Fruit fly (Drosophila melanogaster) whole organism, embryonic: ENCODE data around the gene CG13631.

ENCODE experiments used
- Bdp1 ChIP-seq: fragments of 200-800 bp; sonication (Bioruptor generic); optimal IDR thresholded peaks from 3 replicates; lab custom pipeline; 2016; ENCODE audit warnings: missing biosample characterization, missing genetic modification characterization
- Bteb2 ChIP-seq: fragments of 200-800 bp; sonication (Bioruptor generic); optimal IDR thresholded peaks from 2 replicates; lab custom pipeline; 2016; ENCODE audit warnings: missing biosample characterization, missing genetic modification characterization
- CG10147 ChIP-seq: fragments of 200-800 bp; sonication (Bioruptor generic); optimal IDR thresholded peaks from 2 replicates; lab custom pipeline; 2019; ENCODE audit warnings: missing biosample characterization, mild to moderate bottlenecking, missing genetic modification characterization, moderate library complexity
- CG1024 ChIP-seq: fragments of 200-800 bp; sonication (Bioruptor generic); IDR thresholded peaks from 2 replicates; pipeline ENCODE4 v1.3.6; 2022; ENCODE audit warnings: missing biosample characterization, missing genetic modification characterization
- CG11696 ChIP-seq: fragments of 200-800 bp; sonication (Bioruptor generic); IDR thresholded peaks from 2 replicates; pipeline ENCODE4 v1.3.6; 2022; ENCODE audit warnings: missing biosample characterization, missing genetic modification characterization
- CG11723 ChIP-seq: fragments of 200-800 bp; sonication (Bioruptor generic); optimal IDR thresholded peaks from 2 replicates; lab custom pipeline; 2017; ENCODE audit warnings: missing biosample characterization, mild to moderate bottlenecking, missing genetic modification characterization
- CG12744 ChIP-seq: fragments of 200-800 bp; sonication (Bioruptor generic); optimal IDR thresholded peaks from 2 replicates; lab custom pipeline; 2016; ENCODE audit warnings: missing biosample characterization, missing genetic modification characterization
- CG13624 ChIP-seq: fragments of 200-800 bp; sonication (Bioruptor generic); optimal IDR thresholded peaks from 2 replicates; lab custom pipeline; 2016; ENCODE audit warnings: missing biosample characterization, missing genetic modification characterization
- CG16815 ChIP-seq: fragments of 200-800 bp; sonication (Bioruptor generic); optimal IDR thresholded peaks from 3 replicates; lab custom pipeline; 2017; ENCODE audit warnings: missing biosample characterization, mild to moderate bottlenecking, missing genetic modification characterization
- CG17359 ChIP-seq: fragments of 200-800 bp; sonication (Bioruptor generic); optimal IDR thresholded peaks from 3 replicates; lab custom pipeline; 2018; ENCODE audit warnings: missing biosample characterization, mild to moderate bottlenecking, missing genetic modification characterization, moderate library complexity
- CG31224 ChIP-seq: fragments of 200-800 bp; sonication (Bioruptor generic); IDR thresholded peaks from 2 replicates; pipeline ENCODE4 v1.3.6; 2022; ENCODE audit warnings: missing biosample characterization, missing genetic modification characterization
- CG4424 ChIP-seq: fragments of 200-800 bp; sonication (Bioruptor generic); optimal IDR thresholded peaks from 3 replicates; lab custom pipeline; 2016; ENCODE audit warnings: missing biosample characterization, missing genetic modification characterization
- CG6654 ChIP-seq: fragments of 200-800 bp; sonication (Bioruptor generic); optimal IDR thresholded peaks from 2 replicates; lab custom pipeline; 2017; ENCODE audit warnings: missing biosample characterization, mild to moderate bottlenecking, missing genetic modification characterization
- CG7839 ChIP-seq: fragments of 200-800 bp; sonication (Bioruptor generic); optimal IDR thresholded peaks from 3 replicates; lab custom pipeline; 2018; ENCODE audit warnings: missing biosample characterization, mild to moderate bottlenecking, missing genetic modification characterization, moderate library complexity
- CG7987 ChIP-seq: fragments of 200-800 bp; sonication (Bioruptor generic); optimal IDR thresholded peaks from 2 replicates; lab custom pipeline; 2018; ENCODE audit warnings: missing biosample characterization, mild to moderate bottlenecking, missing genetic modification characterization, moderate library complexity
- CG8765 ChIP-seq: fragments of 200-800 bp; sonication (Bioruptor generic); IDR thresholded peaks from 2 replicates; pipeline ENCODE4 v1.3.6; 2022; ENCODE audit warnings: missing biosample characterization, missing genetic modification characterization
- Camta ChIP-seq: fragments of 200-800 bp; sonication (Bioruptor generic); optimal IDR thresholded peaks from 2 replicates; lab custom pipeline; 2016; ENCODE audit warnings: missing biosample characterization, missing genetic modification characterization
- D19A ChIP-seq: fragments of 200-800 bp; optimal IDR thresholded peaks from 3 replicates; lab custom pipeline; 2019; ENCODE audit warnings: missing biosample characterization, mild to moderate bottlenecking, missing genetic modification characterization, moderate library complexity
- Dek ChIP-seq: fragments of 200-800 bp; sonication (Bioruptor generic); optimal IDR thresholded peaks from 3 replicates; lab custom pipeline; 2019; ENCODE audit warnings: missing biosample characterization, mild to moderate bottlenecking, missing genetic modification characterization, moderate library complexity
- Doc3 ChIP-seq: fragments of 200-800 bp; sonication (Bioruptor generic); IDR thresholded peaks from 3 replicates; pipeline ENCODE4 v1.3.6; 2022; ENCODE audit warnings: missing biosample characterization, missing genetic modification characterization; ENCODE audit not compliant: partially characterized antibody
- H15 ChIP-seq: fragments of 200-800 bp; sonication (Bioruptor generic); IDR thresholded peaks from 3 replicates; pipeline ENCODE4 v1.3.6; 2022; ENCODE audit warnings: missing biosample characterization, missing genetic modification characterization
- H2.0 ChIP-seq: fragments of 200-800 bp; sonication (Bioruptor generic); IDR thresholded peaks from 2 replicates; pipeline ENCODE4 v1.3.6; 2022; ENCODE audit warnings: missing biosample characterization, missing genetic modification characterization
- Hr51 ChIP-seq, 2 experiments: fragments of 200-800 bp; sonication (Bioruptor generic); optimal IDR thresholded peaks; 2 replicates in 1 of 2; 3 replicates in 1 of 2; lab custom pipeline; 2016 to 2018; ENCODE audit warnings: missing biosample characterization in 2 of 2, missing genetic modification characterization in 2 of 2, mild to moderate bottlenecking in 1 of 2, moderate library complexity in 1 of 2
- Meics ChIP-seq: fragments of 200-800 bp; sonication (Bioruptor generic); optimal IDR thresholded peaks from 2 replicates; lab custom pipeline; 2017; ENCODE audit warnings: missing biosample characterization, mild to moderate bottlenecking, missing genetic modification characterization
- Oli ChIP-seq: fragments of 200-800 bp; sonication (Bioruptor generic); optimal IDR thresholded peaks from 2 replicates; lab custom pipeline; 2018; ENCODE audit warnings: missing biosample characterization, mild to moderate bottlenecking, missing genetic modification characterization, moderate library complexity
- Ssrp ChIP-seq: fragments of 200-800 bp; sonication (Bioruptor generic); optimal IDR thresholded peaks from 2 replicates; lab custom pipeline; 2018; ENCODE audit warnings: missing biosample characterization, mild to moderate bottlenecking, missing genetic modification characterization, moderate library complexity
- Tbp ChIP-seq: fragments of >200 bp; optimal IDR thresholded peaks from 2 replicates; lab custom pipeline; 2018; ENCODE audit warnings: missing biosample characterization, missing genetic modification characterization
- Xrp1 ChIP-seq: fragments of 200-800 bp; sonication (Bioruptor generic); IDR thresholded peaks from 2 replicates; pipeline ENCODE4 v1.3.6; 2022; ENCODE audit warnings: missing biosample characterization, missing genetic modification characterization
- ac ChIP-seq: fragments of 200-800 bp; sonication (Bioruptor generic); optimal IDR thresholded peaks from 3 replicates; lab custom pipeline; 2017; ENCODE audit warnings: missing biosample characterization, mild to moderate bottlenecking, missing genetic modification characterization
- aop ChIP-seq: fragments of 200-800 bp; sonication (Bioruptor generic); IDR thresholded peaks from 2 replicates; pipeline ENCODE4 v1.3.6; 2022; ENCODE audit warnings: missing biosample characterization, missing genetic modification characterization
- ato ChIP-seq: fragments of 200-800 bp; sonication (Bioruptor generic); IDR thresholded peaks from 2 replicates; pipeline ENCODE4 v1.3.6; 2022; ENCODE audit warnings: missing biosample characterization, missing genetic modification characterization; ENCODE audit not compliant: partially characterized antibody
- bab2 ChIP-seq: fragments of 200-800 bp; sonication (Bioruptor generic); optimal IDR thresholded peaks from 2 replicates; lab custom pipeline; 2016; ENCODE audit warnings: missing biosample characterization, missing genetic modification characterization
- btn ChIP-seq: fragments of 200-800 bp; sonication (Bioruptor generic); optimal IDR thresholded peaks from 2 replicates; lab custom pipeline; 2016; ENCODE audit warnings: missing biosample characterization, missing genetic modification characterization
- cato ChIP-seq: fragments of 200-800 bp; sonication (Bioruptor generic); optimal IDR thresholded peaks from 2 replicates; lab custom pipeline; 2016; ENCODE audit warnings: missing biosample characterization, missing genetic modification characterization, borderline replicate concordance
- dati ChIP-seq: fragments of 200-800 bp; sonication (Bioruptor generic); IDR thresholded peaks from 2 replicates; pipeline ENCODE4 v1.3.6; 2022; ENCODE audit warnings: missing biosample characterization, missing genetic modification characterization
- disco-r ChIP-seq: fragments of 200-800 bp; sonication (Bioruptor generic); optimal IDR thresholded peaks from 2 replicates; lab custom pipeline; 2016; ENCODE audit warnings: missing biosample characterization, missing genetic modification characterization
- dmrt99B ChIP-seq: fragments of 200-800 bp; sonication (Bioruptor generic); optimal IDR thresholded peaks from 2 replicates; lab custom pipeline; 2018; ENCODE audit warnings: missing biosample characterization, mild to moderate bottlenecking, missing genetic modification characterization, moderate library complexity
- gcm ChIP-seq: fragments of 200-800 bp; sonication (Bioruptor generic); optimal IDR thresholded peaks from 2 replicates; lab custom pipeline; 2019; ENCODE audit warnings: missing biosample characterization, mild to moderate bottlenecking, missing genetic modification characterization, moderate library complexity
- gt ChIP-seq: fragments of 200-800 bp; sonication (Bioruptor generic); IDR thresholded peaks from 2 replicates; pipeline ENCODE4 v1.3.6; 2022; ENCODE audit warnings: missing biosample characterization, missing genetic modification characterization
- jigr1 ChIP-seq: fragments of 200-800 bp; sonication (Bioruptor generic); IDR thresholded peaks from 3 replicates; pipeline ENCODE4 v1.3.6; 2022; ENCODE audit warnings: missing biosample characterization, missing genetic modification characterization
- mam ChIP-seq: fragments of 200-800 bp; sonication (Bioruptor generic); optimal IDR thresholded peaks from 3 replicates; lab custom pipeline; 2016; ENCODE audit warnings: missing biosample characterization, missing genetic modification characterization
- mld ChIP-seq: fragments of 200-800 bp; sonication (Bioruptor generic); IDR thresholded peaks from 3 replicates; pipeline ENCODE4 v1.3.6; 2022; ENCODE audit warnings: missing biosample characterization, missing genetic modification characterization; ENCODE audit not compliant: partially characterized antibody
- oc ChIP-seq: fragments of 200-800 bp; sonication (Bioruptor generic); optimal IDR thresholded peaks from 2 replicates; lab custom pipeline; 2018; ENCODE audit warnings: missing biosample characterization, mild to moderate bottlenecking, missing genetic modification characterization, moderate library complexity
- pb ChIP-seq: fragments of 200-800 bp; sonication (Bioruptor generic); optimal IDR thresholded peaks from 3 replicates; lab custom pipeline; 2016; ENCODE audit warnings: missing biosample characterization, missing genetic modification characterization
- pum ChIP-seq: fragments of 200-800 bp; sonication (Bioruptor generic); optimal IDR thresholded peaks from 2 replicates; lab custom pipeline; 2016; ENCODE audit warnings: missing biosample characterization, missing genetic modification characterization
- pzg ChIP-seq: fragments of 200-800 bp; sonication (Bioruptor generic); optimal IDR thresholded peaks from 3 replicates; lab custom pipeline; 2018; ENCODE audit warnings: missing biosample characterization, mild to moderate bottlenecking, missing genetic modification characterization, moderate library complexity
- sim ChIP-seq: fragments of 200-800 bp; sonication (Bioruptor generic); IDR thresholded peaks from 2 replicates; pipeline ENCODE4 v1.3.6; 2022; ENCODE audit warnings: missing biosample characterization, missing genetic modification characterization
- sqz ChIP-seq: fragments of 200-800 bp; sonication (Bioruptor generic); optimal IDR thresholded peaks from 3 replicates; lab custom pipeline; 2018; ENCODE audit warnings: missing biosample characterization, mild to moderate bottlenecking, missing genetic modification characterization
- stwl ChIP-seq: fragments of 200-800 bp; sonication (Bioruptor generic); optimal IDR thresholded peaks from 3 replicates; lab custom pipeline; 2018; ENCODE audit warnings: missing biosample characterization, mild to moderate bottlenecking, missing genetic modification characterization, moderate library complexity
- tgo ChIP-seq: fragments of 200-800 bp; sonication (Bioruptor generic); IDR thresholded peaks from 3 replicates; pipeline ENCODE4 v1.3.6; 2022; ENCODE audit warnings: missing biosample characterization, missing genetic modification characterization
- tio ChIP-seq: fragments of 200-800 bp; sonication (Bioruptor generic); optimal IDR thresholded peaks from 2 replicates; lab custom pipeline; 2017; ENCODE audit warnings: missing biosample characterization, missing genetic modification characterization, inconsistent platforms

CG13631 gene

DNA sequence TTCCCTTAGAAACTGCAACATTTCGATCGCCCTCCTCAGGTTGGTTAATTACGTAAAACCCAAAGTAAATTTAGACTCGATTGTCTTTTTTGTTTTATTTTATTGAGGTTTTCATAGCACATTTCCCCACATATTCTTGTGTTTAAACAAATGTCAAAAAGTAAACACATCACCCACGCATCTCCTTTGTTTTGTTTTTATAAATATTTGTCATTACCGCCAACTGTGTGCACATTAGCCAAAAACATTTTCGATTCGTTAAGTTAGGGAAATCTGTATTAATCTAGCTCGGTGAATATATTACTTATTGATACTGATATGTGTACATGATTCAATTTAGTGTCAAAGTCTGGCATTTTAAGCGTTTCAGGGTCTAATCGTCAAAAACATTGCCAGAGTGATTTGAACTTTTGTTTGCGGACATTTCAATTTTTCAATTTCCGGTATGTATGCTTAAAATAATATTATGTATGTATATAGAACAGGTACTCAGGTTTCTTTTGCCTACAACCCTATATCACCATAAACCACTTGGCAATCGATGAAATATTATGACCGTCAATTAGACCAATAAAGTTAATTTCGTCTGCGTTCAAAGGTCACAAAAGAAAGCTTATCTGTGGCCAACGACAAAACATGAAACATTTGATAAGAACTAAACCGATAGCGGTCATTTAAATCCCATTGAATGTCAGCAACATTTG is 40.6 kb downstream of the CG13631 start (continued):
- no peak for TF ChIP-seq gt (GFP tag; lab: Robert Waterston, UW)
- peak; percentile 39 for TF ChIP-seq CG10147 (GFP tag; lab: Kevin White, UChicago)
- TF ChIP-seq aop (GFP tag; lab: Robert Waterston, UW) = no peak
- no peak; the same call in 1 of the 2 replicates for TF ChIP-seq Xrp1 (GFP tag; lab: Robert Waterston, UW)
- no peak for TF ChIP-seq CG1024
- TF ChIP-seq Oli = no peak
- no peak for TF ChIP-seq Hr51 (GFP tag; optimal IDR thresholded peaks at IDR 0.05; lab: Kevin White, UChicago)
- TF ChIP-seq pzg (GFP tag; lab: Kevin White, UChicago) = no peak
- TF ChIP-seq dati (GFP tag; lab: Robert Waterston, UW) = no peak
- no peak for TF ChIP-seq D19A (tag; lab: Kevin White, UChicago)
- no peak for TF ChIP-seq CG16815 (GFP tag; lab: Kevin White, UChicago)
- no peak for TF ChIP-seq CG11723 (GFP tag; lab: Kevin White, UChicago)
- no peak for TF ChIP-seq jigr1 (GFP tag; lab: Robert Waterston, UW)
- TF ChIP-seq btn (GFP tag; lab: Kevin White, UChicago) = no peak
- TF ChIP-seq Dek = peak; percentile 16
- TF ChIP-seq cato = no peak
- no peak for TF ChIP-seq CG11696 (GFP tag; lab: Robert Waterston, UW)
- no peak for TF ChIP-seq tio
- peak; percentile 19 for TF ChIP-seq Camta (GFP tag; lab: Kevin White, UChicago)
- no peak for TF ChIP-seq pum (GFP tag; lab: Kevin White, UChicago)
- TF ChIP-seq tgo = no peak
- no peak for TF ChIP-seq Bteb2 (GFP tag; lab: Kevin White, UChicago)
- no peak for TF ChIP-seq pb (GFP tag; lab: Kevin White, UChicago)
- TF ChIP-seq gcm (GFP tag; lab: Kevin White, UChicago) = peak; percentile 44
- TF ChIP-seq stwl (tag; lab: Kevin White, UChicago) = no peak
- no peak for TF ChIP-seq H2.0 (GFP tag; lab: Robert Waterston, UW)
- no peak for TF ChIP-seq bab2
- TF ChIP-seq ac (GFP tag; lab: Kevin White, UChicago) = no peak
- no peak for TF ChIP-seq CG7839 (tag; lab: Kevin White, UChicago)
- no peak for TF ChIP-seq sqz
- TF ChIP-seq mld (GFP tag; lab: Robert Waterston, UW) = no peak
- no peak for TF ChIP-seq Ssrp
- peak; percentile 65 for TF ChIP-seq CG17359 (tag; lab: Kevin White, UChicago)
- TF ChIP-seq CG4424 (GFP tag; lab: Kevin White, UChicago) = no peak
- no peak for TF ChIP-seq CG13624
- no peak for TF ChIP-seq Tbp
- no peak for TF ChIP-seq CG6654 (GFP tag; lab: Kevin White, UChicago)
- TF ChIP-seq CG8765 (GFP tag; lab: Robert Waterston, UW) = no peak
- no peak for TF ChIP-seq Doc3 (GFP tag; lab: Robert Waterston, UW)
- TF ChIP-seq Meics (GFP tag; lab: Kevin White, UChicago) = no peak
- no peak for TF ChIP-seq disco-r (GFP tag; lab: Kevin White, UChicago)
- no peak for TF ChIP-seq CG31224 (GFP tag; lab: Robert Waterston, UW)
- TF ChIP-seq CG12744 = peak; percentile 10
- no peak for TF ChIP-seq sim (GFP tag; lab: Robert Waterston, UW)
- TF ChIP-seq oc = no peak
- TF ChIP-seq Bdp1 (GFP tag; lab: Kevin White, UChicago) = no peak
- TF ChIP-seq H15 (GFP tag; lab: Robert Waterston, UW) = no peak
- peak; percentile 71 for TF ChIP-seq CG7987 (GFP tag; lab: Kevin White, UChicago)
- no peak for TF ChIP-seq mam (GFP tag; lab: Kevin White, UChicago)
- no peak for TF ChIP-seq ato (GFP tag; lab: Robert Waterston, UW)
- TF ChIP-seq dmrt99B (tag; lab: Kevin White, UChicago) = no peak
